Worm (Caenorhabditis elegans): ENCODE data around the gene srt-52.

DNA sequence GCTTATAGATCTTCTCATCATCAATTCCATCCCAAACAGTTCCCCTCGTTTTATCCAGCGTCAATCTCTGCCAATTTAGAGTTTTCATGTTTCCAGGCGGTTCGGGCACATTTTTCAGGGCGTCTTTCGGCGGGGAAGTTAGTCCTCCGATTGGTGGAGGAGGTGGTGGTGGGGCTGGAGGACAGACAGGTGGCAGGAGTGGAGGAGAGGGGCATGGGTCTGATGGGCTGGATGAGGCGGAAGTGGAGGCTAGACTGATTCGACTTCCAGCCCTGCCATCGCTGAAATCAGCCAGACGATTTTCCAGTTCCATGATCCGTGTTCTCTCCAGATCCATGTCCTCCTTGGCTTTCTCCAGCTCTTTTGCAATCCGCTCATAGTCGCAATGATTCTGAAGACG lies 12.3 kb upstream of the srt-52 start:
- TF ChIP-seq snpc-4 (tag; optimal IDR thresholded peaks at IDR 0.05) (no peak), ZK546.5 (tag; optimal IDR thresholded peaks at IDR 0.05) (no peak), elt-2 (tag; optimal IDR thresholded peaks at IDR 0.05) (no peak), fkh-10 (GFP tag; optimal IDR thresholded peaks at IDR 0.05) (no peak), nhr-28 (tag; optimal IDR thresholded peaks at IDR 0.05) (no peak)

All from whole organism, L3 larva.